Fruit fly (Drosophila melanogaster) whole organism, wandering third instar larva: ENCODE data around the gene Cpr67B.

Source experiments
- Abd-B ChIP-seq: fragments of >200 bp; optimal IDR thresholded peaks from 2 replicates; lab custom pipeline; 2017; ENCODE audit warnings: missing biosample characterization, missing genetic modification characterization
- CG32264 ChIP-seq: fragments of 200-800 bp; sonication (Bioruptor generic); optimal IDR thresholded peaks from 2 replicates; lab custom pipeline; 2016; ENCODE audit warnings: missing biosample characterization, missing genetic modification characterization
- CG9705 ChIP-seq: fragments of 200-800 bp; sonication (Bioruptor generic); optimal IDR thresholded peaks from 2 replicates; lab custom pipeline; 2018; ENCODE audit warnings: missing biosample characterization, mild to moderate bottlenecking, missing genetic modification characterization
- CrebA ChIP-seq: fragments of 200-800 bp; sonication (Bioruptor generic); optimal IDR thresholded peaks from 2 replicates; lab custom pipeline; 2016; ENCODE audit warnings: missing biosample characterization, mild to moderate bottlenecking, missing genetic modification characterization, borderline replicate concordance
- Dfd ChIP-seq: fragments of >200 bp; optimal IDR thresholded peaks from 2 replicates; lab custom pipeline; 2017; ENCODE audit warnings: missing biosample characterization, missing genetic modification characterization
- Dif ChIP-seq: fragments of 200-275, 200-300 bp; sonication (Bioruptor generic); optimal IDR thresholded peaks from 2 replicates; lab custom pipeline; 2018; ENCODE audit warnings: missing biosample characterization, missing genetic modification characterization; ENCODE audit not compliant: partially characterized antibody
- GATAd ChIP-seq: sonication (Bioruptor generic); optimal IDR thresholded peaks from 2 replicates; lab custom pipeline; 2016; ENCODE audit warnings: missing biosample characterization, missing genetic modification characterization
- HLH106 ChIP-seq: fragments of 200-800 bp; optimal IDR thresholded peaks from 3 replicates; lab custom pipeline; 2019; ENCODE audit warnings: missing biosample characterization, mild to moderate bottlenecking, missing genetic modification characterization, moderate library complexity
- Hnf4 ChIP-seq: fragments of 200-800 bp; sonication (Bioruptor generic); optimal IDR thresholded peaks from 2 replicates; lab custom pipeline; 2016; ENCODE audit warnings: missing biosample characterization, mild to moderate bottlenecking, missing genetic modification characterization
- Hr78 ChIP-seq: fragments of >200 bp; optimal IDR thresholded peaks from 2 replicates; lab custom pipeline; 2017; ENCODE audit warnings: missing biosample characterization, missing genetic modification characterization
- Hr83 ChIP-seq: fragments of 200-300 bp; sonication (Bioruptor generic); optimal IDR thresholded peaks from 2 replicates; lab custom pipeline; 2016; ENCODE audit warnings: missing biosample characterization, mild to moderate bottlenecking, missing genetic modification characterization, moderate library complexity; ENCODE audit not compliant: poor library complexity, severe bottlenecking
- Jra ChIP-seq: sonication (Bioruptor generic); optimal IDR thresholded peaks from 2 replicates; lab custom pipeline; 2016; ENCODE audit warnings: missing biosample characterization, missing genetic modification characterization
- Mio ChIP-seq: sonication (Bioruptor generic); optimal IDR thresholded peaks from 2 replicates; lab custom pipeline; 2016; ENCODE audit warnings: missing biosample characterization, missing genetic modification characterization
- Myc ChIP-seq: fragments of >200 bp; optimal IDR thresholded peaks from 2 replicates; lab custom pipeline; 2017
- N ChIP-seq: fragments of >200 bp; optimal IDR thresholded peaks from 2 replicates; lab custom pipeline; 2018; ENCODE audit warnings: missing biosample characterization, missing external identifiers, missing genetic modification characterization
- OdsH ChIP-seq: fragments of 200-800 bp; sonication (Bioruptor generic); optimal IDR thresholded peaks from 2 replicates; lab custom pipeline; 2016; ENCODE audit warnings: missing biosample characterization, mild to moderate bottlenecking, missing genetic modification characterization
- Rel ChIP-seq, 2 experiments: fragments of 200-800 bp; sonication (Bioruptor generic) in 1 of 2; optimal IDR thresholded peaks; 2 replicates in 1 of 2; 3 replicates in 1 of 2; lab custom pipeline; 2016 to 2019; ENCODE audit warnings: mild to moderate bottlenecking in 2 of 2, missing biosample characterization in 2 of 2, missing genetic modification characterization in 2 of 2, moderate library complexity in 1 of 2
- Sp1 ChIP-seq: fragments of 200-800 bp; sonication (Bioruptor generic); optimal IDR thresholded peaks from 3 replicates; lab custom pipeline; 2019; ENCODE audit warnings: missing biosample characterization, mild to moderate bottlenecking, missing genetic modification characterization, moderate library complexity
- Vsx2 ChIP-seq: fragments of 200-300, 225-300 bp; sonication (Bioruptor generic); optimal IDR thresholded peaks from 2 replicates; lab custom pipeline; 2018; ENCODE audit warnings: missing biosample characterization, missing genetic modification characterization; ENCODE audit not compliant: partially characterized antibody
- br ChIP-seq: fragments of 200-800 bp; sonication (Bioruptor generic); optimal IDR thresholded peaks from 2 replicates; lab custom pipeline; 2016; ENCODE audit warnings: missing biosample characterization, missing genetic modification characterization
- brk ChIP-seq: fragments of 200-800 bp; sonication (Bioruptor generic); optimal IDR thresholded peaks from 2 replicates; lab custom pipeline; 2016; ENCODE audit warnings: missing biosample characterization, mild to moderate bottlenecking, missing genetic modification characterization
- dl ChIP-seq, 2 experiments: fragments of 175-275, 200-275 bp in 1 of 2; fragments of 200-275 bp in 1 of 2; sonication (Bioruptor generic); optimal IDR thresholded peaks; lab custom pipeline; 2018; ENCODE audit warnings: mild to moderate bottlenecking in 2 of 2, missing biosample characterization in 2 of 2, missing genetic modification characterization in 2 of 2, moderate library complexity in 2 of 2; ENCODE audit not compliant: partially characterized antibody in 2 of 2, insufficient read depth in 1 of 2
- dmrt93B ChIP-seq: fragments of 200-800 bp; sonication (Bioruptor generic); optimal IDR thresholded peaks from 2 replicates; lab custom pipeline; 2018; ENCODE audit warnings: missing biosample characterization, mild to moderate bottlenecking, missing genetic modification characterization
- dsf ChIP-seq: sonication (Bioruptor generic); optimal IDR thresholded peaks from 2 replicates; lab custom pipeline; 2016; ENCODE audit warnings: missing biosample characterization, missing genetic modification characterization, borderline replicate concordance
- ey ChIP-seq: fragments of 200-800 bp; sonication (Bioruptor generic); optimal IDR thresholded peaks from 2 replicates; lab custom pipeline; 2016; ENCODE audit warnings: missing biosample characterization, missing genetic modification characterization
- foxo ChIP-seq, 2 experiments: fragments of 200-800 bp; sonication (Bioruptor generic); optimal IDR thresholded peaks; 2 replicates in 1 of 2; 3 replicates in 1 of 2; lab custom pipeline; 2016 to 2017; ENCODE audit warnings: missing biosample characterization in 2 of 2, missing genetic modification characterization in 2 of 2
- fru ChIP-seq: fragments of 200-800 bp; sonication (Bioruptor generic); optimal IDR thresholded peaks from 3 replicates; lab custom pipeline; 2016; ENCODE audit warnings: missing biosample characterization, mild to moderate bottlenecking, missing genetic modification characterization
- h ChIP-seq: fragments of 200-800 bp; sonication (Bioruptor generic); optimal IDR thresholded peaks from 3 replicates; lab custom pipeline; 2016; ENCODE audit warnings: missing biosample characterization, mild to moderate bottlenecking, missing genetic modification characterization
- jim ChIP-seq: fragments of 175-275, 200-325 bp; sonication (Bioruptor generic); optimal IDR thresholded peaks from 2 replicates; lab custom pipeline; 2016; ENCODE audit warnings: missing biosample characterization, mild to moderate bottlenecking, missing genetic modification characterization
- lola ChIP-seq: fragments of >200 bp; optimal IDR thresholded peaks from 2 replicates; lab custom pipeline; 2017; ENCODE audit warnings: missing biosample characterization, missing genetic modification characterization
- pan ChIP-seq: fragments of >200 bp; optimal IDR thresholded peaks from 2 replicates; lab custom pipeline; 2017
- psq ChIP-seq: fragments of 200-800 bp; sonication (Bioruptor generic); optimal IDR thresholded peaks from 3 replicates; lab custom pipeline; 2017; ENCODE audit warnings: missing biosample characterization, mild to moderate bottlenecking, missing genetic modification characterization, moderate library complexity
- rgr ChIP-seq: fragments of 200-800 bp; sonication (Bioruptor generic); optimal IDR thresholded peaks from 3 replicates; lab custom pipeline; 2016; ENCODE audit warnings: missing biosample characterization, mild to moderate bottlenecking, missing genetic modification characterization
- sage ChIP-seq: fragments of 200-800 bp; sonication (Bioruptor generic); optimal IDR thresholded peaks from 2 replicates; lab custom pipeline; 2016; ENCODE audit warnings: missing biosample characterization, mild to moderate bottlenecking, missing genetic modification characterization
- sv ChIP-seq: fragments of 200-800 bp; sonication (Bioruptor generic); optimal IDR thresholded peaks from 3 replicates; lab custom pipeline; 2016; ENCODE audit warnings: missing biosample characterization, missing genetic modification characterization
- tai ChIP-seq: sonication (Bioruptor generic); optimal IDR thresholded peaks from 2 replicates; lab custom pipeline; 2016; ENCODE audit warnings: missing biosample characterization, missing genetic modification characterization
- usp ChIP-seq: fragments of >200 bp; optimal IDR thresholded peaks from 2 replicates; lab custom pipeline; 2017; ENCODE audit warnings: missing biosample characterization, missing genetic modification characterization
- woc ChIP-seq: sonication (Bioruptor generic); optimal IDR thresholded peaks from 2 replicates; lab custom pipeline; 2016; ENCODE audit warnings: missing biosample characterization, mild to moderate bottlenecking, missing genetic modification characterization

The Cpr67B gene

DNA sequence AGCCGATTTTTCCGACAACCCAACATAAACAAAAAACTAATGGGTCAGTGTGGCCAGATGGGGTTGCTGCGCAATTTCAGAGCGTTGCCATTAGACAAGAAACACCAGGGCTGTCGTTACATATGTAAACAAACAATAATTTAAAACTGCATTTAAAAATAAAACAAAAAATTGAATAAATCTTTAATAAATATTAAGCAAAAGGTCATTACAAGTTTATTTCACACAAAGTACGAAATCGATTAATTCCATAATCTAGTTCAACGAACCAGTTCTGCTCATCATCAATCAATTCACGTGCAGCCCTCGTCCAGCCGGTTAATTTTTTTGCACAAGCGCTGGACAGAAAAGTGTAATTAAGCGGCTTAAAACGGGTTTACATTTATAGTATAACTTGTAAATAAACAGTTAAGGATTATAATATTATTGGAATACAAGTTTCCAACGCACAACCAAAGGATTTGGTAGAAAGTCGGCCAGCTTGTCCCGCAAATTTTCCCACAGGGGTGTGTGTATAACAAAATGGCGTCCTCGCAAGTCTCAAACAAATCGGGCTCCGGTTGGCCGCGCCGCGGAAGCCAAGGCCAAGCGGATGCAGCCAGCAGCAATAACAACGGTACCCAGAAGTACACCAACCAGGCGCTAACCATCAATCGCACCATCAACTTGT lies 6.3 kb downstream of the Cpr67B start, which contains the start of the genes CG4022 and Cpsf5:
Gene CG4022 (minus strand): TSS at position 79 of the 670 bp plus-strand sequence.
Gene Cpsf5 (plus strand): TSS at position 285 of the 670 bp plus-strand sequence.
- TF ChIP-seq dl (GFP tag; optimal IDR thresholded peaks at IDR 0.05; lab: Kevin White, UChicago; ENCODE audit: insufficient read depth in 1 of 2, partially characterized antibody in 2 of 2) (no peak), brk (GFP tag; lab: Kevin White, UChicago) (peak; percentile 86), foxo (GFP tag; optimal IDR thresholded peaks at IDR 0.05; lab: Kevin White, UChicago) (peak in 1 of 2 experiments; percentile 86), Jra (GFP tag; lab: Kevin White, UChicago) (peak; percentile 77), dmrt93B (no peak), HLH106 (tag; lab: Kevin White, UChicago) (peak; percentile 84), fru (GFP tag; lab: Kevin White, UChicago) (peak; percentile 61), Hr83 (GFP tag; lab: Kevin White, UChicago) (peak; percentile 22), GATAd (GFP tag; lab: Kevin White, UChicago) (peak; percentile 22), sv (GFP tag; lab: Kevin White, UChicago) (peak; percentile 81), Abd-B (GFP tag; lab: Kevin White, UChicago) (no peak), CG32264 (no peak), jim (GFP tag; lab: Kevin White, UChicago) (no peak), Sp1 (GFP tag; lab: Kevin White, UChicago) (peak; percentile 76), h (GFP tag; lab: Kevin White, UChicago) (peak; percentile 77), rgr (GFP tag; lab: Kevin White, UChicago) (peak; percentile 88), Hr78 (no peak), CrebA (GFP tag; lab: Kevin White, UChicago) (no peak), CG9705 (GFP tag; lab: Kevin White, UChicago) (peak; percentile 77), br (peak; percentile 78), lola (GFP tag; lab: Kevin White, UChicago) (no peak), N (no peak), dsf (GFP tag; lab: Kevin White, UChicago) (peak; percentile 71), psq (GFP tag; lab: Kevin White, UChicago) (peak; percentile 58), pan (lab: Kevin White, UChicago) (no peak), Dfd (GFP tag; lab: Kevin White, UChicago) (no peak), woc (peak; percentile 66), Dif (GFP tag; lab: Kevin White, UChicago) (no peak), Mio (GFP tag; lab: Kevin White, UChicago) (no peak), Myc (lab: Kevin White, UChicago) (no peak), sage (peak; percentile 56), tai (GFP tag; lab: Kevin White, UChicago) (no peak), Hnf4 (GFP tag; lab: Kevin White, UChicago) (peak; percentile 77), ey (GFP tag; lab: Kevin White, UChicago) (peak; percentile 81), usp (no peak), Vsx2 (no peak), Rel (GFP tag; optimal IDR thresholded peaks at IDR 0.05; lab: Kevin White, UChicago) (no peak), Rel (tag; optimal IDR thresholded peaks at IDR 0.05; lab: Kevin White, UChicago) (peak; percentile 60), OdsH (peak; percentile 77)

DNA sequence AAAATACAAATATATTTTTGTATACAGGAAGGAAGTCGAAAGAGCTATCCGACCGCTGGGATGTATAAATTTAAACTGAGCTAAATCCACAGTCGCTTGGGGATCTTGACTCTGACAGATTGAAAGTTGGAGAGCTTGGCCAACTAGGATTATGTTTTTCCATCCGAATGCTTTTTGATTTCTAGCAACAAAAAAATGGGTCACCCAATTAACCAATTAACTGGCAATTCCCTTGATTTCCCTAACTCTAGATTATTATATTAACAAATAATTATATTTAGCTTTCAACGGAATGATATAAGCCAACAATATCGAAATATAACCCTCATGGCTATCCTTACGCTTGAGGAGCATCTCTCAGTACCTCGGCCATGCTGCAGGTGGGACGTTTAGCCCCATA lies 12.7 kb downstream of the Cpr67B start, which contains the start of gene CG3982:
Gene CG3982 (minus strand): TSS at position 101 of the 400 bp plus-strand sequence.
- TF ChIP-seq Dfd (GFP tag; lab: Kevin White, UChicago) (no peak), Hr83 (GFP tag; lab: Kevin White, UChicago) (no peak), dsf (GFP tag; lab: Kevin White, UChicago) (no peak), Rel (GFP tag; optimal IDR thresholded peaks at IDR 0.05; lab: Kevin White, UChicago) (no peak), Rel (tag; optimal IDR thresholded peaks at IDR 0.05; lab: Kevin White, UChicago) (no peak), N (no peak), lola (GFP tag; lab: Kevin White, UChicago) (no peak), dl (GFP tag; optimal IDR thresholded peaks at IDR 0.05; lab: Kevin White, UChicago; ENCODE audit: insufficient read depth in 1 of 2, partially characterized antibody in 2 of 2) (no peak), sv (GFP tag; lab: Kevin White, UChicago) (no peak), usp (no peak), jim (GFP tag; lab: Kevin White, UChicago) (no peak)
